Worm (Caenorhabditis elegans) whole organism, late embryonic: ENCODE results near the gene flp-26.

Experiments
- F13H6.1 ChIP-seq: sonication (generic microtip); optimal IDR thresholded peaks from 2 replicates; lab custom pipeline; 2016; ENCODE audit warnings: missing genetic modification characterization, missing compliant biosample characterization
- K02D7.2 ChIP-seq: sonication (generic microtip); optimal IDR thresholded peaks from 2 replicates; lab custom pipeline; 2017; ENCODE audit warnings: mild to moderate bottlenecking, missing genetic modification characterization, missing compliant biosample characterization
- K09A11.1 ChIP-seq: sonication (generic microtip); optimal IDR thresholded peaks from 2 replicates; lab custom pipeline; 2017; ENCODE audit warnings: antibody characterized with exemption, mild to moderate bottlenecking, missing genetic modification characterization, missing compliant biosample characterization; ENCODE audit not compliant: insufficient read depth
- ahr-1 ChIP-seq: sonication (generic microtip); optimal IDR thresholded peaks from 2 replicates; lab custom pipeline; 2016; ENCODE audit warnings: missing genetic modification characterization, missing compliant biosample characterization
- ama-1 ChIP-seq: fragments of 150-350 bp; optimal IDR thresholded peaks from 2 replicates; lab custom pipeline; 2014
- ceh-14 ChIP-seq: sonication (generic microtip); optimal IDR thresholded peaks from 2 replicates; lab custom pipeline; 2016; ENCODE audit warnings: missing genotype, missing genetic modification characterization, missing compliant biosample characterization
- ceh-18 ChIP-seq: sonication (generic microtip); optimal IDR thresholded peaks from 2 replicates; lab custom pipeline; 2016; ENCODE audit warnings: missing genetic modification characterization, missing compliant biosample characterization
- ceh-2 ChIP-seq: sonication (generic microtip); optimal IDR thresholded peaks from 2 replicates; lab custom pipeline; 2016; ENCODE audit warnings: missing genotype, missing genetic modification characterization, missing compliant biosample characterization
- ceh-22 ChIP-seq: sonication (generic microtip); optimal IDR thresholded peaks from 2 replicates; lab custom pipeline; 2017; ENCODE audit warnings: missing biosample characterization, missing genetic modification characterization
- ceh-24 ChIP-seq: sonication (generic microtip); optimal IDR thresholded peaks from 2 replicates; lab custom pipeline; 2016; ENCODE audit warnings: mild to moderate bottlenecking, missing genetic modification characterization, missing compliant biosample characterization
- ceh-30 ChIP-seq: fragments of 150-350 bp; optimal IDR thresholded peaks from 2 replicates; lab custom pipeline; 2014; ENCODE audit warnings: missing biosample characterization, missing genetic modification characterization
- ceh-31 ChIP-seq: sonication (generic microtip); optimal IDR thresholded peaks from 2 replicates; lab custom pipeline; 2016; ENCODE audit warnings: missing genetic modification characterization, missing compliant biosample characterization
- ceh-45 ChIP-seq: fragments of 200-800 bp; sonication (Bioruptor generic); IDR thresholded peaks from 2 replicates; pipeline ENCODE4 v1.3.6; 2022; ENCODE audit warnings: missing genetic modification reagents, missing genetic modification characterization, missing compliant biosample characterization
- ceh-48 ChIP-seq: sonication (generic microtip); optimal IDR thresholded peaks from 2 replicates; lab custom pipeline; 2016; ENCODE audit warnings: missing genetic modification characterization, inconsistent platforms, missing compliant biosample characterization
- ceh-6 ChIP-seq: fragments of 200-800 bp; sonication (Bioruptor generic); optimal IDR thresholded peaks from 2 replicates; lab custom pipeline; 2018; ENCODE audit warnings: mild to moderate bottlenecking, missing genetic modification characterization, missing compliant biosample characterization
- elt-2 ChIP-seq: sonication (generic microtip); optimal IDR thresholded peaks from 2 replicates; lab custom pipeline; 2016; ENCODE audit warnings: missing genetic modification reagents, missing genetic modification characterization, missing compliant biosample characterization
- elt-4 ChIP-seq: sonication (generic microtip); optimal IDR thresholded peaks from 2 replicates; lab custom pipeline; 2016; ENCODE audit warnings: missing genetic modification characterization, missing compliant biosample characterization
- ets-4 ChIP-seq: sonication (generic microtip); optimal IDR thresholded peaks from 2 replicates; lab custom pipeline; 2016; ENCODE audit warnings: missing genetic modification characterization, missing compliant biosample characterization
- fkh-10 ChIP-seq: fragments of 150-350 bp; optimal IDR thresholded peaks from 2 replicates; lab custom pipeline; 2014; ENCODE audit warnings: missing biosample characterization, missing genetic modification reagents, missing genetic modification characterization
- hlh-13 ChIP-seq: fragments of 200-800 bp; sonication (Bioruptor generic); optimal IDR thresholded peaks from 2 replicates; lab custom pipeline; 2018; ENCODE audit warnings: mild to moderate bottlenecking, missing genetic modification characterization, missing compliant biosample characterization
- hlh-15 ChIP-seq: sonication (generic microtip); optimal IDR thresholded peaks from 2 replicates; lab custom pipeline; 2016; ENCODE audit warnings: missing genetic modification characterization, missing compliant biosample characterization
- lim-6 ChIP-seq: sonication (generic microtip); optimal IDR thresholded peaks from 2 replicates; lab custom pipeline; 2016; ENCODE audit warnings: missing genetic modification characterization, missing compliant biosample characterization
- lin-11 ChIP-seq: fragments of 200-800 bp; sonication (Bioruptor generic); optimal IDR thresholded peaks from 2 replicates; lab custom pipeline; 2018; ENCODE audit warnings: mild to moderate bottlenecking, missing genetic modification characterization, missing compliant biosample characterization
- madf-2 ChIP-seq: sonication (generic microtip); optimal IDR thresholded peaks from 2 replicates; lab custom pipeline; 2017; ENCODE audit warnings: missing genetic modification characterization, missing compliant biosample characterization
- nfya-1 ChIP-seq: sonication (generic microtip); optimal IDR thresholded peaks from 2 replicates; lab custom pipeline; 2017; ENCODE audit warnings: missing genetic modification characterization, mild to moderate bottlenecking, missing compliant biosample characterization, antibody characterized with exemption, moderate library complexity
- nhr-11 ChIP-seq: fragments of 150-350 bp; optimal IDR thresholded peaks from 2 replicates; lab custom pipeline; 2014; ENCODE audit warnings: missing biosample characterization, missing genetic modification characterization
- npax-4 ChIP-seq: sonication (generic microtip); optimal IDR thresholded peaks from 2 replicates; lab custom pipeline; 2016; ENCODE audit warnings: missing genetic modification characterization, missing compliant biosample characterization
- pat-9 ChIP-seq: fragments of 200-800 bp; sonication (Bioruptor generic); optimal IDR thresholded peaks from 2 replicates; lab custom pipeline; 2018; ENCODE audit warnings: mild to moderate bottlenecking, missing genetic modification characterization, moderate library complexity, missing compliant biosample characterization
- pha-2 ChIP-seq: sonication (generic microtip); optimal IDR thresholded peaks from 2 replicates; lab custom pipeline; 2017; ENCODE audit warnings: mild to moderate bottlenecking, missing genetic modification characterization, missing compliant biosample characterization
- ref-2 ChIP-seq: sonication (generic microtip); optimal IDR thresholded peaks from 2 replicates; lab custom pipeline; 2016; ENCODE audit warnings: missing genetic modification characterization, missing compliant biosample characterization
- rnt-1 ChIP-seq: sonication (generic microtip); optimal IDR thresholded peaks from 2 replicates; lab custom pipeline; 2016; ENCODE audit warnings: missing genetic modification characterization, missing compliant biosample characterization
- sox-2 ChIP-seq: fragments of 200-800 bp; sonication (Bioruptor generic); IDR thresholded peaks from 2 replicates; pipeline ENCODE4 v1.3.6; 2022; ENCODE audit warnings: missing genetic modification reagents, missing genetic modification characterization, missing compliant biosample characterization
- syd-9 ChIP-seq: sonication (generic microtip); optimal IDR thresholded peaks from 2 replicates; lab custom pipeline; 2016; ENCODE audit warnings: mild to moderate bottlenecking, missing genetic modification characterization, moderate library complexity, missing compliant biosample characterization
- tbx-2 ChIP-seq: sonication (generic microtip); optimal IDR thresholded peaks from 2 replicates; lab custom pipeline; 2016; ENCODE audit warnings: missing genetic modification characterization, missing compliant biosample characterization
- tbx-7 ChIP-seq: sonication (generic microtip); optimal IDR thresholded peaks from 2 replicates; lab custom pipeline; 2016; ENCODE audit warnings: missing genotype, missing genetic modification characterization, missing compliant biosample characterization
- ttx-3 ChIP-seq: sonication (generic microtip); optimal IDR thresholded peaks from 2 replicates; lab custom pipeline; 2016; ENCODE audit warnings: missing genetic modification reagents, missing genetic modification characterization, missing compliant biosample characterization
- unc-3 ChIP-seq, 2 experiments: fragments of 200-800 bp in 1 of 2; sonication (Bioruptor generic) in 1 of 2; sonication (generic microtip) in 1 of 2; conservative IDR thresholded peaks in 1 of 2; optimal IDR thresholded peaks in 1 of 2; 2 replicates each; pipeline versions ENCODE4 v1.3.6 to Lab custom; 2016 to 2022; ENCODE audit warnings: missing compliant biosample characterization in 2 of 2, missing genetic modification characterization in 2 of 2, missing genetic modification reagents in 1 of 2
- unc-42 ChIP-seq: sonication (generic microtip); optimal IDR thresholded peaks from 2 replicates; lab custom pipeline; 2016; ENCODE audit warnings: missing genotype, missing genetic modification characterization, missing compliant biosample characterization
- ztf-16 ChIP-seq: sonication (generic microtip); optimal IDR thresholded peaks from 2 replicates; lab custom pipeline; 2017; ENCODE audit warnings: missing genetic modification characterization, missing compliant biosample characterization

flp-26 gene

DNA sequence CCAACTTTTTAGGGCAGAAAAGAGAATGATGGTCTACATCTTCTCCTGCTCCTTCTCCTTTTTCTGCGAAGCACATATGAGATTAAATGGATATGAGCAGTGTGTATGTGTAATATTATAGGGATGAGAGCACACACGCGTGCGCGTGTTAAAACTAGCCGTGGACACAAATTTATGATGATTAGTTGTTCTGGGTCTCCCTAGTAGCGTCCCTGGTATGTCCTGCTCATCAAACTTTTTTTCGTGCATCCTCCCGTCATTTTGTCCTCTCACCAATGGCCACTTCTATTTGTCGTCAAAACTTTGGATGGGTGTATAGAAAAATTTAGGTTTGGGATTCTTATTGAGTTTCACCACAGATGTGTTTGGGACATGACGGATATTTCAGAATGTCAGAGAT is 27.0 kb upstream of the flp-26 start:
- TF ChIP-seq madf-2 (tag; lab: Kevin White, UChicago), result no peak
- TF ChIP-seq ets-4, result no peak
- no peak for TF ChIP-seq ceh-30 (tag; lab: Kevin White, UChicago)
- TF ChIP-seq ceh-22 (tag; lab: Kevin White, UChicago), result no peak
- TF ChIP-seq lim-6, result no peak
- no peak for TF ChIP-seq sox-2 (GFP tag; lab: Robert Waterston, UW)
- no peak for TF ChIP-seq nfya-1 (tag; lab: Kevin White, UChicago)
- no peak for TF ChIP-seq lin-11
- TF ChIP-seq K02D7.2 (tag; lab: Kevin White, UChicago), result no peak
- no peak for TF ChIP-seq unc-3 (GFP tag; conservative IDR thresholded peaks at IDR 0.05; lab: Robert Waterston, UW)
- TF ChIP-seq unc-3 (tag; optimal IDR thresholded peaks at IDR 0.05; lab: Kevin White, UChicago), result no peak
- TF ChIP-seq, all 69 proteins: peak for 0

ce11 chrX:7005475-7005874 is 23.5 kb upstream of the flp-26 start, which contains the start of gene tyra-2:
Gene tyra-2 (minus strand): TSS chrX:7005575.
- no peak for TF ChIP-seq hlh-13 (GFP tag; lab: Kevin White, UChicago)
- no peak for TF ChIP-seq hlh-15 (tag; lab: Kevin White, UChicago)
- no peak for TF ChIP-seq syd-9 (tag; lab: Kevin White, UChicago)
- TF ChIP-seq ceh-2 (tag; lab: Kevin White, UChicago), result no peak

- TF ChIP-seq elt-4, result no peak
- no peak for TF ChIP-seq tbx-2 (tag; lab: Kevin White, UChicago)
- TF ChIP-seq ceh-6 (GFP tag; lab: Kevin White, UChicago), result no peak
- no peak for TF ChIP-seq ceh-45 (GFP tag; lab: Robert Waterston, UW)
- no peak for TF ChIP-seq ceh-24
- no peak for TF ChIP-seq ceh-14 (tag; lab: Kevin White, UChicago)
- no peak for TF ChIP-seq unc-42
- no peak for TF ChIP-seq pat-9 (tag; lab: Kevin White, UChicago)
- TF ChIP-seq ceh-18 (tag; lab: Kevin White, UChicago), result no peak
- no peak for TF ChIP-seq ceh-48 (tag; lab: Kevin White, UChicago)
- TF ChIP-seq madf-2 (tag; lab: Kevin White, UChicago), result no peak
Measured at ce11 chrX:7005919-7006318, 23.0 kb upstream of the flp-26 start.

DNA sequence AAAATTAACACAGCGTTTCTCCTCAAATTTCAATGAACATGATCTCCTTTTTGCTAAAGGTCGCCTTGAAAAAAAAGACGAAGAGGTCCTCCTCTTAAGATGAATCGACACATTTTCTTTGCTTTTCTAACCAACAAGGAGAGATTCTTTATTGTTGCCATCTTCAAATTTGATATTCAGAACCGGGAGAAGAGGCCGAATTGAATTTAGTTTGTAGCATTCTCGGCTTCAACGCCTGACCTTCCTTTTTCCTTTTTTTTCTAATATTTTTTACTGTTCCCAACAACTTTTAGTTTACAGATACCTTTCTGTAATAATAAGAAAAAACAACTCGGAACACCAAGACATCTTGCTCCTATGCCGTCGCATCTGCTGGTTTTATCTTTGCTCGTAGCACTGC is 9.2 kb upstream of the flp-26 start, which contains the start of gene cah-5:
cah-5 (plus strand) TSS at position 301 of the 400 bp plus-strand sequence.
- TF ChIP-seq tbx-2 (tag; lab: Kevin White, UChicago) (no peak), F13H6.1 (no peak), fkh-10 (GFP tag; lab: Kevin White, UChicago) (no peak), syd-9 (tag; lab: Kevin White, UChicago) (no peak), ttx-3 (tag; lab: Kevin White, UChicago) (no peak)
- TF ChIP-seq, all 69 proteins: peak for 0

DNA sequence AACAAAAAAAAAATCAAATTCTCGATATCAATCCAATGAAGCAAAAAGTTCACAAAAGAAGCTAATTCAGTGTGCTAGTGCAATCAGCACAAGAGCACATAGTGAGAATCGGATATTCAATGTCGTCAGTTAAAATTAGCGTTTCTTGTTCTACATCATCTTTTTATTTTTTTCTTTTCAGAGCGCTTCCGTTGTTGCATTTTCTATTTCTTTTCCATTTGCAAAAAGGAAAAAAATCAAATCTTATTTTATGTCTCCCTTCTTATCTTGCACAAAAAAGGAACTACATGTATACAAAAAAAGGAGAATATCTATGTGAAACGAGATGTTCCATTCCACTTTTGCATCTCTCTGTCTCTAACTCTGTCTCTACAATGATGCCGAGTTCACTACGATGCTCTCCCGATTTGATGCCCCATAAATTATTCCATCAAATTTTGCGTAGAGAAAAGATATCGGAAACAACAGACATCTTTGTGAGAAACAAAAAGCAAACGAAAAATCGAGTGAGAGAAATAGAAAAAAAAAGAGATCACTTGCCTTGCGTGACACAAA is 4.9 kb downstream of the flp-26 start:
- TF ChIP-seq ztf-16 (tag; lab: Kevin White, UChicago) (no peak), tbx-7 (tag; lab: Kevin White, UChicago) (no peak), unc-3 (GFP tag; conservative IDR thresholded peaks at IDR 0.05; lab: Robert Waterston, UW) (no peak), unc-3 (tag; optimal IDR thresholded peaks at IDR 0.05; lab: Kevin White, UChicago) (no peak), ceh-14 (tag; lab: Kevin White, UChicago) (no peak), ets-4 (no peak), pat-9 (tag; lab: Kevin White, UChicago) (no peak), unc-42 (no peak), fkh-10 (GFP tag; lab: Kevin White, UChicago) (no peak), ama-1 (no peak), K09A11.1 (tag; lab: Kevin White, UChicago) (no peak), pha-2 (tag; lab: Kevin White, UChicago) (no peak), ceh-30 (tag; lab: Kevin White, UChicago) (no peak), npax-4 (tag; lab: Kevin White, UChicago) (no peak), rnt-1 (no peak), ref-2 (tag; lab: Kevin White, UChicago) (no peak), tbx-2 (tag; lab: Kevin White, UChicago) (no peak), nhr-11 (tag; lab: Kevin White, UChicago) (no peak), ceh-31 (tag; lab: Kevin White, UChicago) (no peak), elt-2 (tag; lab: Kevin White, UChicago) (no peak), ahr-1 (tag; lab: Kevin White, UChicago) (no peak)
